Worm (Caenorhabditis elegans) whole organism, L4 larva: ENCODE measurements around the gene lro-1.
A peak's percentile ranks its signal among the peaks of the same experiment; 100 is the strongest.

Source experiments
- F37D6.2 ChIP-seq: sonication (generic microtip); optimal IDR thresholded peaks from 2 replicates; lab custom pipeline; 2016; ENCODE audit warnings: mild to moderate bottlenecking, missing genetic modification characterization, missing compliant biosample characterization
- R02D3.7 ChIP-seq: fragments of 150-350 bp; sonication (generic microtip); optimal IDR thresholded peaks from 3 replicates; lab custom pipeline; 2014; ENCODE audit warnings: missing biosample characterization, missing genetic modification characterization
- Y5F2A.4 ChIP-seq: fragments of 200-800 bp; sonication (Bioruptor generic); optimal IDR thresholded peaks from 2 replicates; lab custom pipeline; 2018; ENCODE audit warnings: mild to moderate bottlenecking, missing genetic modification characterization, missing compliant biosample characterization
- ZK546.5 ChIP-seq, 2 experiments: sonication (generic microtip); optimal IDR thresholded peaks; 2 replicates each; lab custom pipeline; 2017; ENCODE audit warnings: missing biosample characterization in 2 of 2, missing genetic modification characterization in 2 of 2
- aha-1 ChIP-seq: fragments of 150-350 bp; peaks from one replicate; lab custom pipeline; 2014; ENCODE audit warnings: missing biosample characterization, missing genetic modification characterization
- ama-1 ChIP-seq: fragments of 150-350 bp; optimal IDR thresholded peaks from 2 replicates; lab custom pipeline; 2014; ENCODE audit warnings: inconsistent platforms, mixed read lengths
- ceh-20 ChIP-seq: fragments of 200-800 bp; sonication (Bioruptor generic); IDR thresholded peaks from 2 replicates; pipeline ENCODE4 v1.3.6; 2022; ENCODE audit warnings: missing genetic modification reagents, missing genetic modification characterization, missing compliant biosample characterization
- ceh-44 ChIP-seq: fragments of 200-800 bp; sonication (Bioruptor generic); IDR thresholded peaks from 2 replicates; pipeline ENCODE4 v1.3.6; 2022; ENCODE audit warnings: missing genetic modification reagents, missing genetic modification characterization, missing compliant biosample characterization
- ceh-62 ChIP-seq: sonication (generic microtip); optimal IDR thresholded peaks from 2 replicates; lab custom pipeline; 2017; ENCODE audit warnings: missing biosample characterization, missing genetic modification characterization
- ceh-82 ChIP-seq: sonication (generic microtip); optimal IDR thresholded peaks from 2 replicates; lab custom pipeline; 2017; ENCODE audit warnings: missing biosample characterization, missing genetic modification characterization
- daf-16 ChIP-seq, 3 experiments: sonication (generic microtip); optimal IDR thresholded peaks; 2 replicates each; lab custom pipeline; 2016 to 2017; ENCODE audit warnings: missing genetic modification characterization in 3 of 3, missing genetic modification reagents in 3 of 3, mild to moderate bottlenecking in 2 of 3, missing compliant biosample characterization in 2 of 3, missing biosample characterization in 1 of 3, moderate library complexity in 1 of 3
- daf-19 ChIP-seq: fragments of 200-800 bp; sonication (Bioruptor generic); conservative IDR thresholded peaks from 2 replicates; pipeline ENCODE4 v1.3.6; 2022; ENCODE audit warnings: missing genetic modification characterization, missing compliant biosample characterization
- dmd-8 ChIP-seq: fragments of 200-800 bp; sonication (Bioruptor generic); IDR thresholded peaks from 2 replicates; pipeline ENCODE4 v1.3.6; 2022; ENCODE audit warnings: missing genetic modification characterization, missing compliant biosample characterization
- dpl-1 ChIP-seq: fragments of 150-350 bp; optimal IDR thresholded peaks from 2 replicates; lab custom pipeline; 2014; ENCODE audit warnings: missing biosample characterization, missing genetic modification reagents, missing genetic modification characterization
- egl-43 ChIP-seq: fragments of 200-800 bp; sonication (Bioruptor generic); IDR thresholded peaks from 2 replicates; pipeline ENCODE4 v1.3.6; 2022; ENCODE audit warnings: missing genetic modification reagents, missing genetic modification characterization, missing compliant biosample characterization
- gei-8 ChIP-seq: fragments of 200-800 bp; sonication (Bioruptor generic); optimal IDR thresholded peaks from 2 replicates; lab custom pipeline; 2018; ENCODE audit warnings: mild to moderate bottlenecking, missing genetic modification characterization, missing compliant biosample characterization
- hlh-11 ChIP-seq: fragments of 200-800 bp; sonication (Bioruptor generic); optimal IDR thresholded peaks from 2 replicates; lab custom pipeline; 2018; ENCODE audit warnings: mild to moderate bottlenecking, missing genetic modification characterization, missing compliant biosample characterization
- hlh-30 ChIP-seq: sonication (generic microtip); optimal IDR thresholded peaks from 2 replicates; lab custom pipeline; 2017; ENCODE audit warnings: antibody characterized with exemption, mild to moderate bottlenecking, missing genetic modification characterization, missing compliant biosample characterization; ENCODE audit not compliant: insufficient read depth
- hmg-1.1 ChIP-seq: fragments of 200-800 bp; sonication (Bioruptor generic); IDR thresholded peaks from 2 replicates; pipeline ENCODE4 v1.3.6; 2022; ENCODE audit warnings: missing genetic modification reagents, missing genetic modification characterization, missing compliant biosample characterization
- lin-1 ChIP-seq: fragments of 200-800 bp; sonication (Bioruptor generic); IDR thresholded peaks from 2 replicates; pipeline ENCODE4 v1.3.6; 2022; ENCODE audit warnings: missing genetic modification reagents, missing genetic modification characterization, missing compliant biosample characterization
- lin-13 ChIP-seq: fragments of 150-350 bp; optimal IDR thresholded peaks from 2 replicates; lab custom pipeline; 2014; ENCODE audit warnings: missing biosample characterization, missing genetic modification reagents, missing genetic modification characterization
- lin-39 ChIP-seq: fragments of 150-350 bp; optimal IDR thresholded peaks from 2 replicates; lab custom pipeline; 2014; ENCODE audit warnings: missing biosample characterization, missing genetic modification reagents, missing genetic modification characterization
- madf-5 ChIP-seq, 2 experiments: fragments of 200-800 bp; sonication (Bioruptor generic); IDR thresholded peaks; 2 replicates each; pipeline ENCODE4 v1.3.6; 2022; ENCODE audit warnings: missing compliant biosample characterization in 2 of 2, missing genetic modification characterization in 2 of 2
- mdl-1 ChIP-seq, 2 experiments: fragments of 150-350 bp in 1 of 2; sonication (generic microtip) in 1 of 2; optimal IDR thresholded peaks; 2 replicates each; lab custom pipeline; 2014 to 2017; ENCODE audit warnings: missing biosample characterization in 2 of 2, missing genetic modification characterization in 2 of 2
- mxl-3 ChIP-seq: fragments of 200-800 bp; sonication (Bioruptor generic); optimal IDR thresholded peaks from 2 replicates; lab custom pipeline; 2018; ENCODE audit warnings: mild to moderate bottlenecking, missing genetic modification characterization, missing compliant biosample characterization
- nhr-10 ChIP-seq: fragments of 150-350 bp; optimal IDR thresholded peaks from 2 replicates; lab custom pipeline; 2014; ENCODE audit warnings: missing biosample characterization, missing genetic modification characterization
- nhr-25 ChIP-seq: sonication (generic microtip); optimal IDR thresholded peaks from 2 replicates; lab custom pipeline; 2017; ENCODE audit warnings: missing genetic modification characterization, mild to moderate bottlenecking, missing compliant biosample characterization, antibody characterized with exemption, moderate library complexity, borderline replicate concordance; ENCODE audit not compliant: insufficient read depth
- nhr-28 ChIP-seq: fragments of 150-350 bp; optimal IDR thresholded peaks from 2 replicates; lab custom pipeline; 2014; ENCODE audit warnings: missing biosample characterization, missing genetic modification characterization
- nhr-41 ChIP-seq: fragments of 200-800 bp; sonication (Bioruptor generic); IDR thresholded peaks from 2 replicates; pipeline ENCODE4 v1.3.6; 2022; ENCODE audit warnings: missing genetic modification reagents, missing genetic modification characterization, missing compliant biosample characterization
- nhr-48 ChIP-seq: sonication (generic microtip); optimal IDR thresholded peaks from 2 replicates; lab custom pipeline; 2016; ENCODE audit warnings: mild to moderate bottlenecking, missing genetic modification characterization, missing compliant biosample characterization
- nhr-76 ChIP-seq: fragments of 150-350 bp; optimal IDR thresholded peaks from 2 replicates; lab custom pipeline; 2014; ENCODE audit warnings: missing biosample characterization, missing genetic modification characterization
- nhr-77 ChIP-seq: fragments of 150-350 bp; optimal IDR thresholded peaks from 2 replicates; lab custom pipeline; 2014; ENCODE audit warnings: missing biosample characterization, missing genetic modification characterization
- pha-4 ChIP-seq, 2 experiments: fragments of 150-350 bp in 1 of 2; fragments of 200-800 bp in 1 of 2; sonication (Bioruptor generic) in 1 of 2; IDR thresholded peaks in 1 of 2; optimal IDR thresholded peaks in 1 of 2; 2 replicates each; pipeline versions ENCODE4 v1.3.6 to Lab custom; 2014 to 2022; ENCODE audit warnings: missing genetic modification characterization in 2 of 2, missing genetic modification reagents in 2 of 2, missing biosample characterization in 1 of 2, missing compliant biosample characterization in 1 of 2
- rbr-2 ChIP-seq: sonication (generic microtip); optimal IDR thresholded peaks from 2 replicates; lab custom pipeline; 2016; ENCODE audit warnings: missing genotype, missing genetic modification characterization, missing compliant biosample characterization
- set-16 ChIP-seq: fragments of 200-800 bp; sonication (Bioruptor generic); IDR thresholded peaks from 2 replicates; pipeline ENCODE4 v1.3.6; 2022; ENCODE audit warnings: missing genetic modification reagents, missing genetic modification characterization, missing compliant biosample characterization
- spr-1 ChIP-seq: sonication (generic microtip); optimal IDR thresholded peaks from 2 replicates; lab custom pipeline; 2016; ENCODE audit warnings: mild to moderate bottlenecking, missing genetic modification characterization, missing compliant biosample characterization
- spr-3 ChIP-seq: fragments of 200-800 bp; sonication (Bioruptor generic); optimal IDR thresholded peaks from 2 replicates; lab custom pipeline; 2018; ENCODE audit warnings: mild to moderate bottlenecking, missing genetic modification characterization, missing compliant biosample characterization
- tra-1 ChIP-seq: fragments of 200-800 bp; sonication (Bioruptor generic); IDR thresholded peaks from 2 replicates; pipeline ENCODE4 v1.3.6; 2022; ENCODE audit warnings: missing genetic modification reagents, missing genetic modification characterization, missing compliant biosample characterization
- unc-62 ChIP-seq, 3 experiments: fragments of 150-350 bp in 1 of 3; sonication (generic microtip); optimal IDR thresholded peaks in 2 of 3; peaks in 1 of 3; 1 replicate in 1 of 3; 2 replicates in 2 of 3; lab custom pipeline; 2014 to 2017; ENCODE audit warnings: missing biosample characterization in 3 of 3, missing genetic modification characterization in 3 of 3, missing genetic modification reagents in 3 of 3, missing genotype in 1 of 3
- zfp-3 ChIP-seq: fragments of 200-800 bp; sonication (Bioruptor generic); conservative IDR thresholded peaks from 2 replicates; pipeline ENCODE4 v1.3.6; 2022; ENCODE audit warnings: missing genetic modification reagents, missing genetic modification characterization, missing compliant biosample characterization
- zip-2 ChIP-seq: fragments of 150-350 bp; optimal IDR thresholded peaks from 2 replicates; lab custom pipeline; 2014; ENCODE audit warnings: missing biosample characterization, missing genetic modification characterization
- ztf-7 ChIP-seq: fragments of 150-350 bp; optimal IDR thresholded peaks from 2 replicates; lab custom pipeline; 2014; ENCODE audit warnings: missing biosample characterization, missing genetic modification characterization

The lro-1 gene

DNA sequence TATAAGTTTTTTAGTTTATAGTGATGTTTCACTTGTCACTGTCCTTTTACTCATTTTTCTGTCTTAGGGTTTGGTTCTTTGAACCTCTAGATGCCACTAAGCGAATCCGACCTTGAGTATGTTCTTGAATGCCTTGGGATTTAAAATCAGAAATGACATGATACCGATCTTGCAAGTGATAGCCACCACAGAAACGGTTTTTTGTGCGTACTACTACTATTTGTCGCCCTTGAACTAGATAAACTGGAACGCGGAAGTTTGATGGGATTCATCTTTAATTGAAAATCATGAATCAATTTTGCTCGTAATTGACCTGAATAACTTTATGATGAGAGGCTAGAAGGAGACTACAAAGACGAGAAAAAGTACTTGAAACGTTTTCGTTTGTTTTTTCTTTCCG, 46.9 kb downstream of the lro-1 start:
- peak; percentile 58 for TF ChIP-seq nhr-25 (tag; lab: Kevin White, UChicago)
- peak; percentile 4 for TF ChIP-seq hlh-30 (tag; lab: Kevin White, UChicago)
- no peak for TF ChIP-seq pha-4 (GFP tag; IDR thresholded peaks at IDR 0.05; lab: Robert Waterston, UW)
- no peak for TF ChIP-seq pha-4 (tag; optimal IDR thresholded peaks at IDR 0.05; lab: Kevin White, UChicago)
- TF ChIP-seq egl-43 (GFP tag; lab: Robert Waterston, UW) = no peak
- peak in 1 of 2 experiments; percentile 35 for TF ChIP-seq mdl-1 (tag; optimal IDR thresholded peaks at IDR 0.05; lab: Kevin White, UChicago)
- no peak for TF ChIP-seq spr-3 (GFP tag; lab: Kevin White, UChicago)
- no peak for TF ChIP-seq zfp-3 (GFP tag; lab: Robert Waterston, UW)
- no peak for TF ChIP-seq gei-8 (GFP tag; lab: Kevin White, UChicago)
- peak; percentile 75 for TF ChIP-seq nhr-28 (tag; lab: Kevin White, UChicago)
- no peak for TF ChIP-seq madf-5 (GFP tag; IDR thresholded peaks at IDR 0.05; lab: Robert Waterston, UW)
- no peak for TF ChIP-seq ztf-7 (tag; lab: Kevin White, UChicago)
- TF ChIP-seq ceh-44 (GFP tag; lab: Robert Waterston, UW) = no peak
- TF ChIP-seq nhr-41 (GFP tag; lab: Robert Waterston, UW) = no peak

ce11 chrX:6319546-6319945, 47.7 kb downstream of the lro-1 start, which contains the start of gene chtb-3:
TSS of gene chtb-3 (minus strand) at chrX:6319646.
- TF ChIP-seq Y5F2A.4 (GFP tag; lab: Kevin White, UChicago) (no peak), lin-13 (no peak), lin-1 (GFP tag; lab: Robert Waterston, UW) (no peak), ceh-62 (no peak), set-16 (no peak), dpl-1 (GFP tag; lab: Kevin White, UChicago) (no peak), daf-16 (GFP tag; optimal IDR thresholded peaks at IDR 0.05; lab: Kevin White, UChicago) (no peak), daf-16 (tag; optimal IDR thresholded peaks at IDR 0.05; lab: Kevin White, UChicago) (no peak), daf-19 (GFP tag; lab: Robert Waterston, UW) (no peak), nhr-76 (tag; lab: Kevin White, UChicago) (no peak), zfp-3 (GFP tag; lab: Robert Waterston, UW) (no peak), dmd-8 (GFP tag; lab: Robert Waterston, UW) (no peak)

DNA sequence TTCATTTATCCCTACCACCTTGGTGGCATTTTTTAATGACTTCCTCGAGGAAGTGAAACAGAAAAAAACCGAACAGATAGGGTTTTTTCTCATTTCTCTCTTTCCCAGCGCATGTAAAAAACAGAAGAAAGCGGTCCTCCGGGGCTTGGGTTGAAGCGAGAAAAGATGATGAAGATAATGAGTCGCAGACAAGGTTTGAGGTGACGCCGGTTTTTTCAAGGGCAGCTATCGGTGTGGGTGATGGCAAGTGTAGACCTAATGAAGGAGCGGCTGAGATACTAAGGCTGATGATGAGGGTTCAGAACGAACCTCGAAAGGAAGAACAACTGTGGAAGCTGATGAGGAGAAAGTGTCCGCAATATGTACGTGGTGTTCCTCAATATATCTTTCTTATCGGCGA, 49.0 kb downstream of the lro-1 start:
- TF ChIP-seq nhr-28 (tag; lab: Kevin White, UChicago) = peak; percentile 55
- peak in 1 of 2 experiments; percentile 24 for TF ChIP-seq unc-62 (GFP tag; optimal IDR thresholded peaks at IDR 0.05 in 1 of 2; lab: Kevin White, UChicago)
- TF ChIP-seq unc-62 (tag; optimal IDR thresholded peaks at IDR 0.05; lab: Kevin White, UChicago) = no peak
- peak in 1 of 2 experiments; percentile 45 for TF ChIP-seq mdl-1 (tag; optimal IDR thresholded peaks at IDR 0.05; lab: Kevin White, UChicago)
- no peak for TF ChIP-seq R02D3.7
- TF ChIP-seq F37D6.2 (tag; lab: Kevin White, UChicago) = no peak
- peak; percentile 42 for TF ChIP-seq hlh-30 (tag; lab: Kevin White, UChicago)
- peak; percentile 46 for TF ChIP-seq mxl-3 (GFP tag; lab: Kevin White, UChicago)
- TF ChIP-seq nhr-10 (tag; lab: Kevin White, UChicago) = no peak
- no peak for TF ChIP-seq lin-39 (tag; lab: Kevin White, UChicago)
- TF ChIP-seq lin-13 = no peak
- peak; percentile 51 for TF ChIP-seq hlh-11
- no peak for TF ChIP-seq ceh-82 (tag; lab: Kevin White, UChicago)
- no peak for TF ChIP-seq nhr-41 (GFP tag; lab: Robert Waterston, UW)
- no peak for TF ChIP-seq hmg-1.1 (GFP tag; lab: Robert Waterston, UW)
- TF ChIP-seq spr-1 (tag; lab: Kevin White, UChicago) = peak; percentile 22
- no peak for TF ChIP-seq daf-19 (GFP tag; lab: Robert Waterston, UW)
- TF ChIP-seq ceh-20 = 0 out of 2 replicates have a peak, but pooled peaks have one; percentile 16
- TF ChIP-seq rbr-2 (tag; lab: Kevin White, UChicago) = peak; percentile 2
- TF ChIP-seq nhr-48 (tag; lab: Kevin White, UChicago) = peak; percentile 86
- TF ChIP-seq ZK546.5 (tag; optimal IDR thresholded peaks at IDR 0.05; lab: Kevin White, UChicago) = no peak
- TF ChIP-seq ama-1 = no peak
- TF ChIP-seq nhr-77 (tag; lab: Kevin White, UChicago) = no peak
- TF ChIP-seq aha-1 (tag; lab: Kevin White, UChicago) = peak; percentile 40
- 0 out of 2 replicates have a peak, but pooled peaks have one; percentile 19 for TF ChIP-seq tra-1 (GFP tag; lab: Robert Waterston, UW)
- no peak for TF ChIP-seq ztf-7 (tag; lab: Kevin White, UChicago)
- no peak for TF ChIP-seq zip-2
